Worm (Caenorhabditis elegans): ENCODE results near the gene Y60C6A.3.

Y60C6A.3 gene

DNA sequence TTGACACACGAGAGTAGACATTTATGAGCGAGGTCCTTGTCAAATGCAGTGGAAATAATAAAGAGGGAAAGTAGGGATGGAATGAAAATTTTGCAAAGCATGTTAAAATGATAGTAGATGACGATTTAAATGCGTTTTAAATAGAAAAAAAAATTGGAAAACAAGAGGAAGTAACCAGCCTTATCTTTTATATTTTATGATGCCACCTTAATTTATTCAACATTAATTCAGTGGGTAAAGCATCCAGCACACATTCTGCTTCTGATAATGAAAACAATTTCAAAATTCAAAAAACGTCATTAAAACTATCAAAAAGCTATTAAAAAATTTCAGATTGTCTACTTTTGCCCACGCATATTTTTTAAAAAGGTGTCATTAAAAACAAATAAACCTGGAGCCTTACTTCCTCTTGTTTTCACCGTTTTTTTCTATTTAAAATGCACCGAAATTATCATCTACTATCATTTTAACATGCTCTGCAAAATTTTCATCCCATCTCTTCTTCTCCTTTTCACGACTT is at the start of gene Y60C6A.3, which contains the start of gene Y60C6A.2:
Y60C6A.3 (plus strand) TSS at position 470 of the 520 bp plus-strand sequence.
Y60C6A.2 (minus strand) TSS at position 101 of the 520 bp plus-strand sequence.
- TF ChIP-seq blmp-1 (tag; optimal IDR thresholded peaks at IDR 0.05) (no peak), mab-5 (tag; optimal IDR thresholded peaks at IDR 0.05) (no peak), sem-2 (GFP tag; optimal IDR thresholded peaks at IDR 0.05) (no peak), unc-39 (tag; optimal IDR thresholded peaks at IDR 0.05) (no peak), elt-3 (tag; optimal IDR thresholded peaks at IDR 0.05) (no peak), nhr-76 (tag; optimal IDR thresholded peaks at IDR 0.05) (no peak), unc-120 (tag; optimal IDR thresholded peaks at IDR 0.05; ENCODE audit: poor library complexity, severe bottlenecking) (no peak), lsy-2 (tag; optimal IDR thresholded peaks at IDR 0.05) (no peak), mls-2 (tag; optimal IDR thresholded peaks at IDR 0.05) (no peak), ham-2 (GFP tag; optimal IDR thresholded peaks at IDR 0.05) (no peak), snpc-4 (tag; optimal IDR thresholded peaks at IDR 0.05) (no peak), unc-62 (GFP tag; optimal IDR thresholded peaks at IDR 0.05) (no peak), drap-1 (GFP tag; optimal IDR thresholded peaks at IDR 0.05) (no peak), hlh-1 (tag; optimal IDR thresholded peaks at IDR 0.05) (no peak), M03D4.4 (tag; optimal IDR thresholded peaks at IDR 0.05) (no peak)

DNA sequence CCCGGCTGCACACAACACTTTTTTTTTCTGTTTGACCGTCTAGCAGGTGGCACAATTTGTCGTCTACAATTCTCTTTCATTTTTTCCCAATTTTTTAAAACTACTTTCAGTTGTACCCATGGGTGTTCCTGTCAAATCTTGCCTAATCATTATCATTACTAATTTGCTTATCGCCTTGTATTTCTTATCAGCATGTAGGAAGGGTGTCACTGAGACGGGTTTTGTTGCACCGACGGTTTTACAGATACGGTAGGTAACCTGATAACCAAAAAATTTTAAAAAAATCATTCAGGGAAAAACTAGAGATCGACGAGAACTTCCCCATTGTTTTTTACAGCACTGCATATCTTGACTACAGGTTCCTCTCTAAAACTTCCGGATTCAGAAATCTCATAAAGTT is 47.9 kb upstream of the Y60C6A.3 start, which contains the start of gene F39G3.2:
F39G3.2 (plus strand) TSS at position 105 of the 400 bp plus-strand sequence.
- TF ChIP-seq nhr-76 (tag; optimal IDR thresholded peaks at IDR 0.05) (no peak), sem-2 (GFP tag; optimal IDR thresholded peaks at IDR 0.05) (no peak), ceh-43 (GFP tag; optimal IDR thresholded peaks at IDR 0.05) (no peak), M03D4.4 (tag; optimal IDR thresholded peaks at IDR 0.05) (no peak), pha-4 (tag; optimal IDR thresholded peaks at IDR 0.05) (no peak)

DNA sequence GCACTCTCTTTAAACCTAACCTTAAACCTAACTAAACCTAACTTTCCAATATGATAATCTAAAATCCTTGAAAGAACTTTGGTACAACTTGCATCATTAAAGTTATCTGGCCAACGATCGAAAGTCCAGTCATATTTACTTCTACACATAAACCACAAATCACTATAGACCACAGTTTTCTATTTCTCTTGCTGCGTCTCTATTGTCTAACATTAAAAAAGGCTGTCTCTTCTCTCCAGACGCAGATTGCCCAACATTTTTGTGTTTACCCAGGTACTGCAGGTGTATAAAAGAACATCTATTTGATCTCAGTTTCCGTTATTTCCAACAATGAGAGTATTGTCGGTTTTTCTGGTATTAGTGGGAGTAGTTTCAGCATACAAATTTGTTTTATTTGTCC is 43.4 kb upstream of the Y60C6A.3 start, which contains the start of gene ugt-61:
ugt-61 (plus strand) TSS at position 233 of the 400 bp plus-strand sequence.
- TF ChIP-seq ham-2 (GFP tag; optimal IDR thresholded peaks at IDR 0.05) = no peak
- no peak for TF ChIP-seq flh-1 (GFP tag; optimal IDR thresholded peaks at IDR 0.05)
- TF ChIP-seq sptf-1 (tag; optimal IDR thresholded peaks at IDR 0.05) = no peak
- TF ChIP-seq lin-32 (GFP tag; optimal IDR thresholded peaks at IDR 0.05) = no peak
- no peak for TF ChIP-seq M03D4.4 (tag; optimal IDR thresholded peaks at IDR 0.05)
- no peak for TF ChIP-seq blmp-1 (tag; optimal IDR thresholded peaks at IDR 0.05)
- no peak for TF ChIP-seq snpc-4 (tag; optimal IDR thresholded peaks at IDR 0.05)
- no peak for TF ChIP-seq ceh-39 (tag; optimal IDR thresholded peaks at IDR 0.05)
- TF ChIP-seq elt-3 (tag; optimal IDR thresholded peaks at IDR 0.05) = no peak
- no peak for TF ChIP-seq unc-39 (tag; optimal IDR thresholded peaks at IDR 0.05)
- TF ChIP-seq sem-2 (GFP tag; optimal IDR thresholded peaks at IDR 0.05) = no peak
- no peak for TF ChIP-seq zip-8 (tag; optimal IDR thresholded peaks at IDR 0.05)
- no peak for TF ChIP-seq nhr-12 (tag; optimal IDR thresholded peaks at IDR 0.05)
- TF ChIP-seq nhr-28 (tag; optimal IDR thresholded peaks at IDR 0.05) = no peak
- TF ChIP-seq nhr-237 (tag; optimal IDR thresholded peaks at IDR 0.05) = no peak
- TF ChIP-seq drap-1 (GFP tag; optimal IDR thresholded peaks at IDR 0.05) = no peak
- TF ChIP-seq mls-2 (tag; optimal IDR thresholded peaks at IDR 0.05) = no peak
- no peak for TF ChIP-seq lin-13 (tag; optimal IDR thresholded peaks at IDR 0.05)

DNA sequence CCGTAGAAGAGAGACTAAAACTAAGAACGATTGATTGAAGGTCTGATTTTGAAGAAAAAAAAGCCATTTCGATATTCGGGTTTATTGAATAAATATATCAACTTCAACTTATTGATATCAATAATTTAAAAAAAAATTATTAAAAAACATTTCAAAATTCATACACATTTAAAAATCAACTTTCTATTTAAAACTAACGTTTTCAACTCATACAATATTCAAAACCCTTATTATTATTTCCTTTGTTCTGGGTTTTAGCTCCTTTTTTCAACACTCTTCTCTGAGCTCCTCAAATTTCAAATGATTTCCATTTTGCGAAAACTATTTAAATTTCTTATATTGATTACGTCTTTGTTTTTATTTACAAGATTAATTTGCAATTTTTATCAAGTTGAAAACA is 40.3 kb upstream of the Y60C6A.3 start, which contains the start of gene C18G1.7:
C18G1.7 (plus strand) TSS at position 301 of the 400 bp plus-strand sequence.
- TF ChIP-seq lsy-2 (tag; optimal IDR thresholded peaks at IDR 0.05) (no peak), ces-1 (GFP tag; optimal IDR thresholded peaks at IDR 0.05) (no peak), ham-2 (GFP tag; optimal IDR thresholded peaks at IDR 0.05) (no peak), mls-2 (tag; optimal IDR thresholded peaks at IDR 0.05) (no peak), snpc-4 (tag; optimal IDR thresholded peaks at IDR 0.05) (no peak), mep-1 (tag; optimal IDR thresholded peaks at IDR 0.05) (no peak), elt-1 (tag; optimal IDR thresholded peaks at IDR 0.05; ENCODE audit: borderline replicate concordance, insufficient read depth) (no peak), lin-32 (GFP tag; optimal IDR thresholded peaks at IDR 0.05) (no peak)

DNA sequence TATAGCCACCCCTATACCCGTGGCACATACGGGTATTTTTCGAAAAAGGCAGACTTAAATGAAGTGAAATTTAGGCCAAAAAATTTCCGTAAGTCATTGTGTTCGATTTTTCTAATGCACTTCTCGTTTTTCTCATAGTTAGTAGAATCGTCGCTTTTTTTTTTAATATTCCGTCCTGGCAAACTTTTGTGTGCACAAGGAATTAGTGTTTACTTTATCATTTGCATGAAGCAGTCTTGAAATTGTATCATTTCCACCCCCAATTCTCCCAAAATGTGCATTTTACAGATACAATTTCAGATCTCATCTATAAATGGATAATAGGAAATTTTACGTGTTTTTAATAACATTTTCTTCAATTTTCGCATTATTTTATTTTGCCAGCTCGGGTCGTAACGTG is 35.3 kb upstream of the Y60C6A.3 start, which contains the start of gene C18G1.6:
C18G1.6 (plus strand) TSS at position 301 of the 400 bp plus-strand sequence.
- no peak for TF ChIP-seq ceh-43 (GFP tag; optimal IDR thresholded peaks at IDR 0.05)
- no peak for TF ChIP-seq M03D4.4 (tag; optimal IDR thresholded peaks at IDR 0.05)
- no peak for TF ChIP-seq lsy-2 (tag; optimal IDR thresholded peaks at IDR 0.05)
- TF ChIP-seq blmp-1 (tag; optimal IDR thresholded peaks at IDR 0.05) = no peak
- no peak for TF ChIP-seq lin-32 (GFP tag; optimal IDR thresholded peaks at IDR 0.05)
- no peak for TF ChIP-seq hlh-1 (tag; optimal IDR thresholded peaks at IDR 0.05)
- TF ChIP-seq flh-1 (GFP tag; optimal IDR thresholded peaks at IDR 0.05) = no peak
- TF ChIP-seq nhr-12 (tag; optimal IDR thresholded peaks at IDR 0.05) = no peak
- no peak for TF ChIP-seq unc-62 (GFP tag; optimal IDR thresholded peaks at IDR 0.05)
- TF ChIP-seq snpc-4 (tag; optimal IDR thresholded peaks at IDR 0.05) = no peak
